Fruit fly (Drosophila melanogaster) whole organism, prepupa: ENCODE measurements around the gene Gr93d.

Experiments
- Blimp-1 ChIP-seq: fragments of 200-800 bp; sonication (Bioruptor generic); optimal IDR thresholded peaks from 3 replicates; lab custom pipeline; 2017; ENCODE audit warnings: missing biosample characterization, missing genetic modification characterization, mild to moderate bottlenecking, moderate library complexity, missing genetic modification reagents
- CG10631 ChIP-seq: fragments of 200-800 bp; sonication (Bioruptor generic); optimal IDR thresholded peaks from 2 replicates; lab custom pipeline; 2016; ENCODE audit warnings: missing biosample characterization, missing genetic modification characterization
- CG11294 ChIP-seq: fragments of 200-800 bp; sonication (Bioruptor generic); IDR thresholded peaks from 2 replicates; pipeline ENCODE4 v1.3.6; 2022; ENCODE audit warnings: missing biosample characterization, missing genetic modification characterization
- CG11762 ChIP-seq: fragments of 200-800 bp; sonication (Bioruptor generic); optimal IDR thresholded peaks from 3 replicates; lab custom pipeline; 2016; ENCODE audit warnings: missing biosample characterization, missing genetic modification characterization; ENCODE audit not compliant: insufficient read depth
- CG15336 ChIP-seq: fragments of 200-800 bp; sonication (Bioruptor generic); IDR thresholded peaks from 2 replicates; pipeline ENCODE4 v1.3.6; 2022; ENCODE audit warnings: missing biosample characterization, missing genetic modification characterization
- CG1621 ChIP-seq: fragments of 200-800 bp; sonication (Bioruptor generic); optimal IDR thresholded peaks from 3 replicates; lab custom pipeline; 2018; ENCODE audit warnings: missing biosample characterization, mild to moderate bottlenecking, missing genetic modification characterization
- CG3032 ChIP-seq: fragments of 200-800 bp; optimal IDR thresholded peaks from 2 replicates; lab custom pipeline; 2019; ENCODE audit warnings: missing biosample characterization, mild to moderate bottlenecking, missing genetic modification characterization, moderate library complexity
- CG31627 ChIP-seq: fragments of 200-800 bp; sonication (Bioruptor generic); optimal IDR thresholded peaks from 3 replicates; lab custom pipeline; 2016; ENCODE audit warnings: missing biosample characterization, missing genetic modification characterization
- CG32006 ChIP-seq: fragments of 200-800 bp; sonication (Bioruptor generic); optimal IDR thresholded peaks from 3 replicates; lab custom pipeline; 2017; ENCODE audit warnings: missing biosample characterization, mild to moderate bottlenecking, missing genetic modification characterization
- CG34406 ChIP-seq: fragments of 200-800 bp; sonication (Bioruptor generic); optimal IDR thresholded peaks from 3 replicates; lab custom pipeline; 2016; ENCODE audit warnings: missing biosample characterization, missing genetic modification characterization
- CG3919 ChIP-seq: fragments of 200-800 bp; sonication (Bioruptor generic); optimal IDR thresholded peaks from 3 replicates; lab custom pipeline; 2016; ENCODE audit warnings: missing biosample characterization, missing genetic modification characterization
- CG6163 ChIP-seq: fragments of 200-800 bp; sonication (Bioruptor generic); IDR thresholded peaks from 3 replicates; pipeline ENCODE4 v1.3.6; 2022; ENCODE audit warnings: missing biosample characterization, missing genetic modification characterization
- CG6808 ChIP-seq: fragments of 200-800 bp; sonication (Bioruptor generic); optimal IDR thresholded peaks from 3 replicates; lab custom pipeline; 2017; ENCODE audit warnings: missing biosample characterization, missing genetic modification characterization, mild to moderate bottlenecking, moderate library complexity, missing genetic modification reagents
- CG6854 ChIP-seq: fragments of 200-800 bp; sonication (Bioruptor generic); optimal IDR thresholded peaks from 2 replicates; lab custom pipeline; 2017; ENCODE audit warnings: missing biosample characterization, mild to moderate bottlenecking, missing genetic modification characterization
- CG7368 ChIP-seq: fragments of 200-800 bp; sonication (Bioruptor generic); optimal IDR thresholded peaks from 3 replicates; lab custom pipeline; 2016; ENCODE audit warnings: missing biosample characterization, missing genetic modification characterization
- CG8119 ChIP-seq: fragments of 200-800 bp; sonication (Bioruptor generic); IDR thresholded peaks from 3 replicates; pipeline ENCODE4 v1.3.6; 2022; ENCODE audit warnings: missing biosample characterization, missing genetic modification characterization
- CG8319 ChIP-seq: fragments of 200-800 bp; sonication (Bioruptor generic); optimal IDR thresholded peaks from 3 replicates; lab custom pipeline; 2016; ENCODE audit warnings: missing biosample characterization, missing genetic modification characterization
- CG8632 ChIP-seq: fragments of 200-800 bp; sonication (Bioruptor generic); optimal IDR thresholded peaks from 3 replicates; lab custom pipeline; 2016; ENCODE audit warnings: missing biosample characterization, missing genetic modification characterization
- CG9139 ChIP-seq: fragments of 200-800 bp; sonication (Bioruptor generic); optimal IDR thresholded peaks from 3 replicates; lab custom pipeline; 2017; ENCODE audit warnings: missing biosample characterization, mild to moderate bottlenecking, missing genetic modification characterization
- Eip93F ChIP-seq: fragments of 200-800 bp; sonication (Bioruptor generic); optimal IDR thresholded peaks from 2 replicates; lab custom pipeline; 2016; ENCODE audit warnings: missing biosample characterization, mild to moderate bottlenecking, missing genetic modification characterization
- Ets21C ChIP-seq: fragments of 200-800 bp; sonication (Bioruptor generic); optimal IDR thresholded peaks from 3 replicates; lab custom pipeline; 2016; ENCODE audit warnings: missing biosample characterization, missing genetic modification characterization
- Ets96B ChIP-seq: fragments of 200-800 bp; optimal IDR thresholded peaks from 2 replicates; lab custom pipeline; 2019; ENCODE audit warnings: missing biosample characterization, mild to moderate bottlenecking, missing genetic modification characterization, moderate library complexity
- Gug ChIP-seq: fragments of 200-800 bp; sonication (Bioruptor generic); IDR thresholded peaks from 2 replicates; pipeline ENCODE4 v1.3.6; 2022; ENCODE audit warnings: missing biosample characterization, missing genetic modification characterization
- Hr38 ChIP-seq: sonication (Bioruptor generic); optimal IDR thresholded peaks from 2 replicates; lab custom pipeline; 2016; ENCODE audit warnings: missing biosample characterization, missing genetic modification characterization
- Hr39 ChIP-seq: fragments of 200-800 bp; sonication (Bioruptor generic); optimal IDR thresholded peaks from 2 replicates; lab custom pipeline; 2016; ENCODE audit warnings: missing biosample characterization, missing genetic modification characterization
- Hr4 ChIP-seq: fragments of 200-800 bp; sonication (Bioruptor generic); optimal IDR thresholded peaks from 3 replicates; lab custom pipeline; 2016; ENCODE audit warnings: missing biosample characterization, missing genetic modification characterization
- Lpt ChIP-seq: fragments of 200-800 bp; sonication (Bioruptor generic); optimal IDR thresholded peaks from 3 replicates; lab custom pipeline; 2016; ENCODE audit warnings: missing biosample characterization, missing genetic modification characterization
- Smox ChIP-seq: fragments of 200-800 bp; sonication (Bioruptor generic); optimal IDR thresholded peaks from 3 replicates; lab custom pipeline; 2016; ENCODE audit warnings: missing biosample characterization, missing genetic modification characterization
- Sox102F ChIP-seq: fragments of 200-800 bp; sonication (Bioruptor generic); optimal IDR thresholded peaks from 2 replicates; lab custom pipeline; 2016; ENCODE audit warnings: missing biosample characterization, mild to moderate bottlenecking, missing genetic modification characterization
- Sox14 ChIP-seq: fragments of 200-800 bp; sonication (Bioruptor generic); optimal IDR thresholded peaks from 3 replicates; lab custom pipeline; 2016; ENCODE audit warnings: missing biosample characterization, missing genetic modification characterization
- Sox15 ChIP-seq: fragments of 200-800 bp; sonication (Bioruptor generic); optimal IDR thresholded peaks from 3 replicates; lab custom pipeline; 2016; ENCODE audit warnings: missing biosample characterization, missing genetic modification characterization
- achi ChIP-seq: fragments of 200-800 bp; sonication (Bioruptor generic); optimal IDR thresholded peaks from 3 replicates; lab custom pipeline; 2016; ENCODE audit warnings: missing biosample characterization, missing genetic modification characterization
- acj6 ChIP-seq: fragments of 200-800 bp; sonication (Bioruptor generic); optimal IDR thresholded peaks from 3 replicates; lab custom pipeline; 2016; ENCODE audit warnings: missing biosample characterization, missing genetic modification characterization
- cyc ChIP-seq: fragments of 200-800 bp; sonication (Bioruptor generic); optimal IDR thresholded peaks from 3 replicates; lab custom pipeline; 2016; ENCODE audit warnings: missing biosample characterization, missing genetic modification characterization
- dsx ChIP-seq: fragments of 200-800 bp; optimal IDR thresholded peaks from 3 replicates; lab custom pipeline; 2019; ENCODE audit warnings: missing biosample characterization, mild to moderate bottlenecking, missing genetic modification characterization, moderate library complexity; ENCODE audit not compliant: poor library complexity, severe bottlenecking
- esn ChIP-seq: fragments of 200-800 bp; sonication (Bioruptor generic); optimal IDR thresholded peaks from 2 replicates; lab custom pipeline; 2016; ENCODE audit warnings: missing biosample characterization, mild to moderate bottlenecking, missing genetic modification characterization, moderate library complexity
- fd85E ChIP-seq: fragments of 200-800 bp; sonication (Bioruptor generic); optimal IDR thresholded peaks from 3 replicates; lab custom pipeline; 2016; ENCODE audit warnings: missing biosample characterization, missing genetic modification characterization
- fkh ChIP-seq: fragments of 200-800 bp; sonication (Bioruptor generic); optimal IDR thresholded peaks from 3 replicates; lab custom pipeline; 2017; ENCODE audit warnings: missing biosample characterization, mild to moderate bottlenecking, missing genetic modification characterization, moderate library complexity
- lz ChIP-seq: fragments of 200-800 bp; sonication (Bioruptor generic); optimal IDR thresholded peaks from 3 replicates; lab custom pipeline; 2016; ENCODE audit warnings: missing biosample characterization, missing genetic modification characterization
- net ChIP-seq: fragments of 200-800 bp; sonication (Bioruptor generic); optimal IDR thresholded peaks from 3 replicates; lab custom pipeline; 2016; ENCODE audit warnings: missing biosample characterization, missing genetic modification characterization
- pdm3 ChIP-seq: fragments of 200-800 bp; sonication (Bioruptor generic); optimal IDR thresholded peaks from 3 replicates; lab custom pipeline; 2016; ENCODE audit warnings: missing biosample characterization, missing genetic modification characterization
- salr ChIP-seq, 2 experiments: fragments of 200-800 bp; sonication (Bioruptor generic); optimal IDR thresholded peaks; 3 replicates each; lab custom pipeline; 2016 to 2018; ENCODE audit warnings: missing biosample characterization in 2 of 2, missing genetic modification characterization in 2 of 2, mild to moderate bottlenecking in 1 of 2
- spab ChIP-seq: fragments of 200-800 bp; sonication (Bioruptor generic); optimal IDR thresholded peaks from 2 replicates; lab custom pipeline; 2017; ENCODE audit warnings: missing biosample characterization, mild to moderate bottlenecking, missing genetic modification characterization, missing genetic modification reagents
- ss ChIP-seq, 2 experiments: fragments of 200-800 bp; sonication (Bioruptor generic); optimal IDR thresholded peaks; 2 replicates in 1 of 2; 3 replicates in 1 of 2; lab custom pipeline; 2017 to 2018; ENCODE audit warnings: mild to moderate bottlenecking in 2 of 2, missing biosample characterization in 2 of 2, missing genetic modification characterization in 2 of 2, moderate library complexity in 1 of 2
- svp ChIP-seq: fragments of 200-800 bp; sonication (Bioruptor generic); peaks from one replicate; lab custom pipeline; 2016; ENCODE audit warnings: missing biosample characterization, missing genetic modification characterization
- topi ChIP-seq: fragments of 200-800 bp; sonication (Bioruptor generic); optimal IDR thresholded peaks from 3 replicates; lab custom pipeline; 2016; ENCODE audit warnings: missing biosample characterization, missing genetic modification characterization
- vri ChIP-seq: fragments of 200-800 bp; sonication (Bioruptor generic); optimal IDR thresholded peaks from 3 replicates; lab custom pipeline; 2016; ENCODE audit warnings: missing biosample characterization, mild to moderate bottlenecking, missing genetic modification characterization

Gene Gr93d

dm6 chr3R:21828785-21829486, 17.5 kb downstream of the Gr93d start (continued):
- TF ChIP-seq CG6808 (GFP tag; lab: Kevin White, UChicago) (peak; percentile 77), Hr39 (GFP tag; lab: Kevin White, UChicago) (no peak), CG8319 (GFP tag; lab: Kevin White, UChicago) (peak; percentile 7), achi (GFP tag; lab: Kevin White, UChicago) (peak; percentile 83), esn (peak; percentile 24), Ets21C (GFP tag; lab: Kevin White, UChicago) (no peak), CG8119 (GFP tag; lab: Robert Waterston, UW) (peak; percentile 92), Ets96B (tag; lab: Kevin White, UChicago) (peak; percentile 82), CG6854 (no peak)

dm6 chr3R:21828040-21828526, 18.4 kb downstream of the Gr93d start:
- TF ChIP-seq Sox14 (GFP tag; lab: Kevin White, UChicago): no peak
- TF ChIP-seq CG6854: no peak
- peak; percentile 41 for TF ChIP-seq CG10631 (GFP tag; lab: Kevin White, UChicago)
- no peak for TF ChIP-seq Lpt (GFP tag; lab: Kevin White, UChicago)
- no peak for TF ChIP-seq Blimp-1 (GFP tag; lab: Kevin White, UChicago)
- TF ChIP-seq svp (GFP tag; lab: Kevin White, UChicago): peak; percentile 56
- peak; percentile 60 for TF ChIP-seq CG31627 (GFP tag; lab: Kevin White, UChicago)
- TF ChIP-seq CG3919 (GFP tag; lab: Kevin White, UChicago): no peak
- TF ChIP-seq Hr4 (GFP tag; lab: Kevin White, UChicago): peak; percentile 3
- no peak for TF ChIP-seq CG7368 (GFP tag; lab: Kevin White, UChicago)
- TF ChIP-seq CG8119 (GFP tag; lab: Robert Waterston, UW): no peak; the same call in 2 of the 3 replicates
- no peak for TF ChIP-seq CG1621
- no peak for TF ChIP-seq CG34406 (GFP tag; lab: Kevin White, UChicago)
- TF ChIP-seq spab (GFP tag; lab: Kevin White, UChicago): no peak
- peak; percentile 72 for TF ChIP-seq fkh (GFP tag; lab: Kevin White, UChicago)
- no peak for TF ChIP-seq CG11762 (GFP tag; lab: Kevin White, UChicago)
- no peak for TF ChIP-seq Ets96B (tag; lab: Kevin White, UChicago)
- no peak for TF ChIP-seq Sox15 (GFP tag; lab: Kevin White, UChicago)
- TF ChIP-seq lz: peak; percentile 44
- no peak for TF ChIP-seq salr (GFP tag; optimal IDR thresholded peaks at IDR 0.05; lab: Kevin White, UChicago)
- TF ChIP-seq CG3032 (tag; lab: Kevin White, UChicago): no peak
- TF ChIP-seq CG15336 (GFP tag; lab: Robert Waterston, UW): peak; percentile 41; the same call in 1 of the 2 replicates
- no peak; the same call in 2 of the 3 replicates for TF ChIP-seq CG6163 (GFP tag; lab: Robert Waterston, UW)
- TF ChIP-seq CG8319 (GFP tag; lab: Kevin White, UChicago): no peak
- TF ChIP-seq CG8632 (GFP tag; lab: Kevin White, UChicago): no peak
- peak; percentile 16 for TF ChIP-seq CG32006 (GFP tag; lab: Kevin White, UChicago)
- no peak for TF ChIP-seq achi (GFP tag; lab: Kevin White, UChicago)
- peak; percentile 35 for TF ChIP-seq topi (GFP tag; lab: Kevin White, UChicago)
- TF ChIP-seq CG11294 (GFP tag; lab: Robert Waterston, UW): no peak
- TF ChIP-seq vri: no peak
- peak; percentile 12 for TF ChIP-seq acj6 (GFP tag; lab: Kevin White, UChicago)
- TF ChIP-seq Hr38 (GFP tag; lab: Kevin White, UChicago): no peak
- TF ChIP-seq Eip93F (GFP tag; lab: Kevin White, UChicago): no peak
- no peak for TF ChIP-seq fd85E (GFP tag; lab: Kevin White, UChicago)
- TF ChIP-seq pdm3 (GFP tag; lab: Kevin White, UChicago): peak; percentile 17
- TF ChIP-seq Gug (GFP tag; lab: Robert Waterston, UW): no peak
- no peak for TF ChIP-seq CG9139
- TF ChIP-seq CG6808 (GFP tag; lab: Kevin White, UChicago): no peak
- no peak for TF ChIP-seq ss (GFP tag; optimal IDR thresholded peaks at IDR 0.05; lab: Kevin White, UChicago)
- TF ChIP-seq dsx (GFP tag; lab: Kevin White, UChicago): no peak
- no peak for TF ChIP-seq net (GFP tag; lab: Kevin White, UChicago)
- TF ChIP-seq Smox (GFP tag; lab: Kevin White, UChicago): no peak
- TF ChIP-seq cyc (GFP tag; lab: Kevin White, UChicago): no peak
- TF ChIP-seq esn: peak; percentile 26
- peak; percentile 25 for TF ChIP-seq Ets21C (GFP tag; lab: Kevin White, UChicago)
- TF ChIP-seq Sox102F (GFP tag; lab: Kevin White, UChicago): peak; percentile 11
